ENCODE assay signal across 1 fruit fly cellular context in the genomic region with DNA sequence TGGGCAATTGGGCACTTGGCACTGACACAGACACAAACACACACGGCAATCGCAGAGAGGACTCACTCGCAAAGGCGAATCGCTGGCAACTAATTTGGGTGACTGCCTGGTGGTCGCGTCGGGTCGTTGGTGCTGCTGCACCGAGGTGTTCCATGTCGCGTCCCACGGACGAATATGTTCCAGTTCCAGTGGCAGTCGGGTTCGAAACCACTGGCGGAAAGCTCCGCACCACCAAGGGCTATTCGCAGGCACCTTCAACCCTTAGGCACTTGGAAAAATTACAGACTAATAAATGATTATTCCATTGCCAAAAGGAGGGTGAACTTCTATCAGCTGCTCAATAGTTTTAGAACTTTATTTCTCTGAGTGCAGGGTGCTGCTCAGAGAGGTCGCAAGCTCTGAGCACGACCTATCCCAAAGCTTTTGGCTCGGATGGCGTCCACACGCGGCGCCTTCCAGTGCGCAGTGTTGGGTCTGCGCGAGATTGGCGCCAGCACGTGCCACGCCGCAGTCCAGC.
TF ChIP-seq lines count a peak whose summit lies in the region.

A gene (minus strand): TSS at position 51 of the 517 bp plus-strand sequence.

TF ChIP-seq in whole organism, embryonic, 481 proteins besides CTCF, POLR2A, EP300 and RAD21 (continued from another document and continues in another):
- TF ChIP-seq YL-1 (GFP tag; optimal IDR thresholded peaks at IDR 0.05; lab: Kevin White, UChicago) (no peak), maf-S (GFP tag; optimal IDR thresholded peaks at IDR 0.05; lab: Kevin White, UChicago) (no peak), otp (GFP tag; IDR thresholded peaks at IDR 0.05; lab: Robert Waterston, UW) (no peak), CG17568 (GFP tag; optimal IDR thresholded peaks at IDR 0.05; lab: Kevin White, UChicago) (no peak), Abd-B (GFP tag; optimal IDR thresholded peaks at IDR 0.05; lab: Kevin White, UChicago) (no peak), Nf-YA (GFP tag; IDR thresholded peaks at IDR 0.05; lab: Robert Waterston, UW) (no peak), Awh (GFP tag; IDR thresholded peaks at IDR 0.05; lab: Robert Waterston, UW) (no peak), CG11696 (GFP tag; IDR thresholded peaks at IDR 0.05; lab: Robert Waterston, UW) (no peak), ap (GFP tag; IDR thresholded peaks at IDR 0.05; lab: Robert Waterston, UW) (no peak), Oaz (GFP tag; IDR thresholded peaks at IDR 0.05; lab: Robert Waterston, UW) (no peak), sens (GFP tag; lab: Kevin White, UChicago) (peak; percentile 58), Rx (GFP tag; IDR thresholded peaks at IDR 0.05; lab: Robert Waterston, UW) (no peak), mam (GFP tag; optimal IDR thresholded peaks at IDR 0.05; lab: Kevin White, UChicago) (peak; percentile 67), gt (GFP tag; IDR thresholded peaks at IDR 0.05; lab: Robert Waterston, UW) (no peak), az2 (GFP tag; optimal IDR thresholded peaks at IDR 0.05; lab: Kevin White, UChicago) (no peak), CG8944 (GFP tag; optimal IDR thresholded peaks at IDR 0.05; lab: Kevin White, UChicago) (no peak), tll (GFP tag; optimal IDR thresholded peaks at IDR 0.05; lab: Kevin White, UChicago) (no peak), CG9876 (GFP tag; optimal IDR thresholded peaks at IDR 0.05; lab: Kevin White, UChicago) (no peak), CG1603 (tag; optimal IDR thresholded peaks at IDR 0.05; lab: Kevin White, UChicago) (peak; percentile 30), CG6254 (GFP tag; optimal IDR thresholded peaks at IDR 0.05; lab: Kevin White, UChicago) (no peak), CG10462 (GFP tag; optimal IDR thresholded peaks at IDR 0.05; lab: Kevin White, UChicago) (no peak), Dfd (GFP tag; optimal IDR thresholded peaks at IDR 0.05; lab: Kevin White, UChicago) (no peak), CG9817 (tag; optimal IDR thresholded peaks at IDR 0.05; lab: Kevin White, UChicago) (peak; percentile 35), CG14860 (GFP tag; IDR thresholded peaks at IDR 0.05; lab: Robert Waterston, UW; ENCODE audit: partially characterized antibody) (no peak), Opbp (GFP tag; IDR thresholded peaks at IDR 0.05; lab: Robert Waterston, UW; ENCODE audit: partially characterized antibody) (no peak), ac (GFP tag; optimal IDR thresholded peaks at IDR 0.05; lab: Kevin White, UChicago) (no peak), lbe (GFP tag; optimal IDR thresholded peaks at IDR 0.05; lab: Kevin White, UChicago) (no peak), chif (GFP tag; optimal IDR thresholded peaks at IDR 0.05; lab: Kevin White, UChicago) (no peak), jigr1 (GFP tag; IDR thresholded peaks at IDR 0.05; lab: Robert Waterston, UW) (no peak), CG11093 (GFP tag; IDR thresholded peaks at IDR 0.05; lab: Robert Waterston, UW) (0 out of 3 replicates have a peak, but pooled peaks have one; percentile 40), nerfin-2 (GFP tag; IDR thresholded peaks at IDR 0.05; lab: Robert Waterston, UW; ENCODE audit: partially characterized antibody) (no peak), h (optimal IDR thresholded peaks at IDR 0.05; lab: Kevin White, UChicago) (no peak), Usf (GFP tag; optimal IDR thresholded peaks at IDR 0.05; lab: Kevin White, UChicago) (no peak), H15 (GFP tag; IDR thresholded peaks at IDR 0.05; lab: Robert Waterston, UW) (0 out of 3 replicates have a peak, but pooled peaks have one; percentile 33), CG4282 (GFP tag; optimal IDR thresholded peaks at IDR 0.05; lab: Kevin White, UChicago) (peak; percentile 10), pzg (GFP tag; optimal IDR thresholded peaks at IDR 0.05; lab: Kevin White, UChicago) (peak; percentile 26), Trl (optimal IDR thresholded peaks at IDR 0.05; lab: Kevin White, UChicago) (no peak), Trl (GFP tag; optimal IDR thresholded peaks at IDR 0.05; lab: Kevin White, UChicago) (peak; percentile 47), crol (GFP tag; IDR thresholded peaks at IDR 0.05; lab: Robert Waterston, UW) (no peak), Jarid2 (GFP tag; optimal IDR thresholded peaks at IDR 0.05; lab: Kevin White, UChicago) (no peak), CG1024 (GFP tag; IDR thresholded peaks at IDR 0.05; lab: Robert Waterston, UW) (no peak), CG10267 (tag; optimal IDR thresholded peaks at IDR 0.05; lab: Kevin White, UChicago) (no peak), croc (GFP tag; conservative IDR thresholded peaks at IDR 0.05; lab: Robert Waterston, UW) (no peak), kni (GFP tag; optimal IDR thresholded peaks at IDR 0.05; lab: Kevin White, UChicago) (no peak), trh (GFP tag; optimal IDR thresholded peaks at IDR 0.05; lab: Kevin White, UChicago) (no peak), zf30C (GFP tag; optimal IDR thresholded peaks at IDR 0.05; lab: Kevin White, UChicago) (peak; percentile 79), CG13296 (GFP tag; optimal IDR thresholded peaks at IDR 0.05; lab: Kevin White, UChicago) (peak; percentile 40), CG16779 (GFP tag; IDR thresholded peaks at IDR 0.05; lab: Robert Waterston, UW) (no peak; the same call in 1 of the 2 replicates), Vsx1 (GFP tag; optimal IDR thresholded peaks at IDR 0.05; lab: Kevin White, UChicago) (no peak), sqz (GFP tag; optimal IDR thresholded peaks at IDR 0.05; lab: Kevin White, UChicago) (no peak), ind (GFP tag; optimal IDR thresholded peaks at IDR 0.05; lab: Kevin White, UChicago) (peak; percentile 46), NC2α (GFP tag; optimal IDR thresholded peaks at IDR 0.05; lab: Kevin White, UChicago) (no peak), CG9215 (GFP tag; IDR thresholded peaks at IDR 0.05; lab: Robert Waterston, UW) (no peak), CG13894 (tag; optimal IDR thresholded peaks at IDR 0.05; lab: Kevin White, UChicago) (peak; percentile 70), gro (GFP tag; optimal IDR thresholded peaks at IDR 0.05; lab: Kevin White, UChicago) (peak; percentile 48), CG17186 (GFP tag; optimal IDR thresholded peaks at IDR 0.05; lab: Kevin White, UChicago) (no peak), E2f1 (GFP tag; IDR thresholded peaks at IDR 0.05; lab: Robert Waterston, UW) (peak; percentile 34; the same call in 1 of the 2 replicates), CG3281 (GFP tag; optimal IDR thresholded peaks at IDR 0.05; lab: Kevin White, UChicago) (peak; percentile 48), Med (GFP tag; lab: Kevin White, UChicago) (peak; percentile 90), Fer3 (tag; optimal IDR thresholded peaks at IDR 0.05; lab: Kevin White, UChicago) (peak; percentile 46), CG4404 (GFP tag; IDR thresholded peaks at IDR 0.05; lab: Robert Waterston, UW) (no peak), PHDP (tag; optimal IDR thresholded peaks at IDR 0.05; lab: Kevin White, UChicago) (peak; percentile 17), CG12744 (GFP tag; optimal IDR thresholded peaks at IDR 0.05; lab: Kevin White, UChicago) (no peak), CG2875 (GFP tag; optimal IDR thresholded peaks at IDR 0.05; lab: Kevin White, UChicago) (no peak), Blimp-1 (GFP tag; optimal IDR thresholded peaks at IDR 0.05; lab: Kevin White, UChicago) (no peak), sim (GFP tag; IDR thresholded peaks at IDR 0.05; lab: Robert Waterston, UW) (no peak), bowl (GFP tag; IDR thresholded peaks at IDR 0.05; lab: Robert Waterston, UW) (no peak), prd (optimal IDR thresholded peaks at IDR 0.05; lab: Kevin White, UChicago) (no peak), prd (GFP tag; IDR thresholded peaks at IDR 0.05; lab: Robert Waterston, UW) (peak; percentile 53), Oli (tag; optimal IDR thresholded peaks at IDR 0.05; lab: Kevin White, UChicago) (no peak), ftz-f1 (GFP tag; optimal IDR thresholded peaks at IDR 0.05; lab: Kevin White, UChicago) (no peak), dmrt11E (tag; optimal IDR thresholded peaks at IDR 0.05; lab: Kevin White, UChicago) (no peak), al (GFP tag; IDR thresholded peaks at IDR 0.05; lab: Robert Waterston, UW) (no peak), CG31388 (GFP tag; optimal IDR thresholded peaks at IDR 0.05; lab: Kevin White, UChicago) (no peak), Doc3 (GFP tag; IDR thresholded peaks at IDR 0.05; lab: Robert Waterston, UW; ENCODE audit: partially characterized antibody) (no peak), CG15601 (tag; optimal IDR thresholded peaks at IDR 0.05; lab: Kevin White, UChicago) (no peak), Drgx (GFP tag; IDR thresholded peaks at IDR 0.05; lab: Robert Waterston, UW) (0 out of 2 replicates have a peak, but pooled peaks have one; percentile 30), CG11504 (tag; optimal IDR thresholded peaks at IDR 0.05; lab: Kevin White, UChicago) (peak; percentile 60), CG11398 (GFP tag; optimal IDR thresholded peaks at IDR 0.05; lab: Kevin White, UChicago) (no peak), ems (GFP tag; optimal IDR thresholded peaks at IDR 0.05; lab: Kevin White, UChicago) (no peak), dmrt99B (tag; optimal IDR thresholded peaks at IDR 0.05; lab: Kevin White, UChicago) (peak; percentile 29), pfk (GFP tag; optimal IDR thresholded peaks at IDR 0.05; lab: Kevin White, UChicago) (no peak), Scr (GFP tag; IDR thresholded peaks at IDR 0.05; lab: Robert Waterston, UW; ENCODE audit: partially characterized antibody) (no peak), CG10431 (GFP tag; optimal IDR thresholded peaks at IDR 0.05; lab: Kevin White, UChicago) (no peak), odd (GFP tag; optimal IDR thresholded peaks at IDR 0.05; lab: Kevin White, UChicago) (no peak), CG13287 (GFP tag; IDR thresholded peaks at IDR 0.05; lab: Robert Waterston, UW; ENCODE audit: partially characterized antibody) (no peak), kay (GFP tag; optimal IDR thresholded peaks at IDR 0.05; lab: Kevin White, UChicago) (no peak), CG3163 (GFP tag; optimal IDR thresholded peaks at IDR 0.05; lab: Kevin White, UChicago) (no peak), emc (GFP tag; optimal IDR thresholded peaks at IDR 0.05; lab: Kevin White, UChicago) (no peak), CG1602 (GFP tag; optimal IDR thresholded peaks at IDR 0.05; lab: Kevin White, UChicago) (no peak), wdn (GFP tag; IDR thresholded peaks at IDR 0.05; lab: Robert Waterston, UW) (peak; percentile 19; the same call in 1 of the 2 replicates), H2.0 (GFP tag; IDR thresholded peaks at IDR 0.05; lab: Robert Waterston, UW) (0 out of 2 replicates have a peak, but pooled peaks have one; percentile 21), CG17361 (GFP tag; IDR thresholded peaks at IDR 0.05; lab: Robert Waterston, UW) (no peak), tap (tag; optimal IDR thresholded peaks at IDR 0.05; lab: Kevin White, UChicago) (no peak), CG11456 (GFP tag; IDR thresholded peaks at IDR 0.05; lab: Robert Waterston, UW) (no peak; the same call in none of the 3 replicates), scrt (GFP tag; optimal IDR thresholded peaks at IDR 0.05; lab: Kevin White, UChicago) (peak; percentile 50), CG4730 (GFP tag; IDR thresholded peaks at IDR 0.05; lab: Robert Waterston, UW) (no peak), pb (GFP tag; optimal IDR thresholded peaks at IDR 0.05; lab: Kevin White, UChicago) (no peak), Hmx (GFP tag; optimal IDR thresholded peaks at IDR 0.05; lab: Kevin White, UChicago) (no peak), CG17385 (GFP tag; optimal IDR thresholded peaks at IDR 0.05; lab: Kevin White, UChicago) (peak; percentile 9), CG6175 (GFP tag; IDR thresholded peaks at IDR 0.05; lab: Robert Waterston, UW) (no peak), CG10147 (GFP tag; optimal IDR thresholded peaks at IDR 0.05; lab: Kevin White, UChicago) (peak; percentile 57), Dp (GFP tag; optimal IDR thresholded peaks at IDR 0.05; lab: Kevin White, UChicago) (no peak), grau (tag; optimal IDR thresholded peaks at IDR 0.05; lab: Kevin White, UChicago) (peak; percentile 45), Xbp1 (GFP tag; optimal IDR thresholded peaks at IDR 0.05; lab: Kevin White, UChicago) (no peak), CG4424 (GFP tag; optimal IDR thresholded peaks at IDR 0.05; lab: Kevin White, UChicago) (no peak), da (GFP tag; optimal IDR thresholded peaks at IDR 0.05; lab: Kevin White, UChicago) (no peak), CG8089 (GFP tag; optimal IDR thresholded peaks at IDR 0.05; lab: Kevin White, UChicago) (no peak), Sin3A (optimal IDR thresholded peaks at IDR 0.05; lab: Kevin White, UChicago) (no peak), Dek (tag; optimal IDR thresholded peaks at IDR 0.05; lab: Kevin White, UChicago) (peak; percentile 46), CG8924 (tag; optimal IDR thresholded peaks at IDR 0.05; lab: Kevin White, UChicago) (peak; percentile 21), CG8388 (GFP tag; optimal IDR thresholded peaks at IDR 0.05; lab: Kevin White, UChicago) (no peak), D19B (GFP tag; optimal IDR thresholded peaks at IDR 0.05; lab: Kevin White, UChicago) (no peak), eyg (GFP tag; optimal IDR thresholded peaks at IDR 0.05; lab: Kevin White, UChicago) (no peak), CG18764 (GFP tag; optimal IDR thresholded peaks at IDR 0.05; lab: Kevin White, UChicago) (no peak), ranshi (GFP tag; IDR thresholded peaks at IDR 0.05; lab: Robert Waterston, UW) (peak; percentile 53; the same call in 1 of the 2 replicates), CG10565 (GFP tag; optimal IDR thresholded peaks at IDR 0.05; lab: Kevin White, UChicago) (no peak), MESR4 (GFP tag; optimal IDR thresholded peaks at IDR 0.05; lab: Kevin White, UChicago) (no peak), Dll (GFP tag; IDR thresholded peaks at IDR 0.05; lab: Robert Waterston, UW; ENCODE audit: partially characterized antibody) (no peak), CG7357 (GFP tag; IDR thresholded peaks at IDR 0.05; lab: Robert Waterston, UW) (no peak), CG13123 (GFP tag; optimal IDR thresholded peaks at IDR 0.05; lab: Kevin White, UChicago) (no peak), CG7745 (tag; optimal IDR thresholded peaks at IDR 0.05; lab: Kevin White, UChicago) (no peak), ERR (GFP tag; optimal IDR thresholded peaks at IDR 0.05; lab: Kevin White, UChicago) (no peak), nau (GFP tag; optimal IDR thresholded peaks at IDR 0.05; lab: Kevin White, UChicago) (no peak), dysf (GFP tag; IDR thresholded peaks at IDR 0.05; lab: Robert Waterston, UW) (peak; percentile 50; the same call in 2 of the 3 replicates), Nf-YC (tag; optimal IDR thresholded peaks at IDR 0.05; lab: Kevin White, UChicago) (peak; percentile 26), CG6654 (GFP tag; optimal IDR thresholded peaks at IDR 0.05; lab: Kevin White, UChicago) (no peak), CG14050 (GFP tag; IDR thresholded peaks at IDR 0.05; lab: Robert Waterston, UW) (no peak), her (GFP tag; optimal IDR thresholded peaks at IDR 0.05; lab: Kevin White, UChicago) (peak; percentile 34), peb (GFP tag; IDR thresholded peaks at IDR 0.05; lab: Robert Waterston, UW) (no peak)
